Worm (Caenorhabditis elegans) whole organism, L3 larva: ENCODE results near the gene hda-6.

Experiments used
- ama-1 ChIP-seq: fragments of 150-350 bp; optimal IDR thresholded peaks from 2 replicates; lab custom pipeline; 2018
- elt-3 ChIP-seq, 3 experiments: fragments of 150-350 bp in 1 of 3; sonication (generic microtip) in 2 of 3; optimal IDR thresholded peaks; 2 replicates in 2 of 3; 4 replicates in 1 of 3; lab custom pipeline; 2014 to 2017; ENCODE audit warnings: missing biosample characterization in 3 of 3, missing genetic modification characterization in 3 of 3
- fkh-2 ChIP-seq: fragments of 150-350 bp; optimal IDR thresholded peaks from 2 replicates; lab custom pipeline; 2014; ENCODE audit warnings: missing biosample characterization, missing genetic modification reagents, missing genetic modification characterization
- fos-1 ChIP-seq: fragments of 150-350 bp; optimal IDR thresholded peaks from 2 replicates; lab custom pipeline; 2014; ENCODE audit warnings: missing biosample characterization, missing genetic modification characterization
- lin-39 ChIP-seq: fragments of 150-350 bp; optimal IDR thresholded peaks from 2 replicates; lab custom pipeline; 2018; ENCODE audit warnings: missing biosample characterization, missing genetic modification reagents, missing genetic modification characterization
- nhr-11 ChIP-seq: fragments of 150-350 bp; optimal IDR thresholded peaks from 2 replicates; lab custom pipeline; 2014; ENCODE audit warnings: missing biosample characterization, missing genetic modification characterization
- nhr-67 ChIP-seq: fragments of 150-350 bp; optimal IDR thresholded peaks from 2 replicates; lab custom pipeline; 2014; ENCODE audit warnings: missing biosample characterization, missing genetic modification characterization
- nhr-77 ChIP-seq: fragments of 150-350 bp; optimal IDR thresholded peaks from 2 replicates; lab custom pipeline; 2014; ENCODE audit warnings: missing biosample characterization, missing genetic modification characterization
- pha-4 ChIP-seq: fragments of 150-350 bp; optimal IDR thresholded peaks from 2 replicates; lab custom pipeline; 2014; ENCODE audit warnings: missing biosample characterization, missing genetic modification reagents, missing genetic modification characterization
- pqm-1 ChIP-seq: fragments of 150-350 bp; optimal IDR thresholded peaks from 2 replicates; lab custom pipeline; 2017; ENCODE audit warnings: missing biosample characterization, missing genetic modification characterization, inconsistent platforms
- tbx-2 ChIP-seq: sonication (generic microtip); optimal IDR thresholded peaks from 2 replicates; lab custom pipeline; 2016; ENCODE audit warnings: mild to moderate bottlenecking, missing genetic modification characterization, missing compliant biosample characterization
- unc-62 ChIP-seq: fragments of 150-350 bp; sonication (generic microtip); optimal IDR thresholded peaks from 4 replicates; lab custom pipeline; 2014; ENCODE audit warnings: missing biosample characterization, missing genetic modification reagents, missing genetic modification characterization
- ztf-11 ChIP-seq: fragments of 150-350 bp; optimal IDR thresholded peaks from 2 replicates; lab custom pipeline; 2014; ENCODE audit warnings: missing biosample characterization, missing genetic modification characterization

DNA sequence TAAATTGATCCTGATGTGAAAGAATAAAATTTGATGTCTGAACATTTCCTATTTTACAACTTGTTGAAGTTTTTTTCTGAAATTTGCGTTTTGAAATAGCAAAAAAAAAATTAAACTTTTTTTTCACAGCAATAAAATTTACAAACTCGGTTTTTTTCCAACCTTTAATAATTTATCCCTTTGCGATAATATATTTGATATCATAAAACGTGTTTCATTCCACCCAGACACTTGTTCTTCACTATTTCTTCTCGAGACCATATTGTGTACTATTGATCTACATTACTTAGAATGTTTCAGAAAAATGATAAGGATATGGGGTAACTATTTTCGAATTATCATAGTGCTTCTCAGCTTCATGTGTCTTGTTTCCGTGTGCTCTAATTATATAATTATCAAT is 38.0 kb downstream of the hda-6 start, which contains the start of gene Y4C6B.4:
- TF ChIP-seq ztf-11 (tag; lab: Kevin White, UChicago) = no peak
- TF ChIP-seq fos-1 (tag; lab: Kevin White, UChicago) = no peak
- TF ChIP-seq lin-39 = no peak
- TF ChIP-seq nhr-11 = no peak
- TF ChIP-seq pha-4 (tag; lab: Kevin White, UChicago) = no peak
- no peak for TF ChIP-seq nhr-67 (tag; lab: Kevin White, UChicago)
- no peak for TF ChIP-seq ama-1 (lab: Kevin White, UChicago)
- no peak for TF ChIP-seq elt-3 (tag; optimal IDR thresholded peaks at IDR 0.05; lab: Kevin White, UChicago)
- TF ChIP-seq unc-62 = no peak
- no peak for TF ChIP-seq tbx-2 (tag; lab: Kevin White, UChicago)
- no peak for TF ChIP-seq fkh-2 (tag; lab: Kevin White, UChicago)
- no peak for TF ChIP-seq nhr-77 (tag; lab: Kevin White, UChicago)
- TF ChIP-seq pqm-1 (tag; lab: Kevin White, UChicago) = no peak
